Worm (Caenorhabditis elegans): ENCODE results near the gene perm-1.

Gene perm-1

DNA sequence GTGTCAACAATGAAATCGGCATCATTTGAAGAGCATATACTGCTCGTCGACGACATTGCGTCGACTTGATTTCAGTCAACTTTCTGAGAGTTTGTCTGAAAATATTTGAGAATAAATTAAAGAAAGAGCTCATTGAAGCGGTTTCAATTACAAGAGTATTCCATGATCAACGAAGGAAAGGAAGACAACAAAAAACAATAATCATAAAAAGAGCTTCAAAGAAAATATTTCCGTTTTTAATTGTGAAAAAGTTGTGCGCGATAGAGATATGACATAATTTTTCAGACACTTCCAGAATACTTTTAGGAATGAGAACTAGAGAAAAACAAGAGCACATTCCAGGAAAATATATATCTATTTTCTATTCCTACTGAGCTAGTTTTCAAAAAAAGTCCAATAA is 48.0 kb downstream of the perm-1 start, which contains the start of gene spv-1:
Gene spv-1, minus strand, starts transcription at position 101 of the 400 bp plus-strand sequence.
- TF ChIP-seq dao-5 (tag; optimal IDR thresholded peaks at IDR 0.05): no peak
- TF ChIP-seq him-1 (tag; optimal IDR thresholded peaks at IDR 0.05): no peak
- no peak for TF ChIP-seq W03F9.2 (tag; optimal IDR thresholded peaks at IDR 0.05)

DNA sequence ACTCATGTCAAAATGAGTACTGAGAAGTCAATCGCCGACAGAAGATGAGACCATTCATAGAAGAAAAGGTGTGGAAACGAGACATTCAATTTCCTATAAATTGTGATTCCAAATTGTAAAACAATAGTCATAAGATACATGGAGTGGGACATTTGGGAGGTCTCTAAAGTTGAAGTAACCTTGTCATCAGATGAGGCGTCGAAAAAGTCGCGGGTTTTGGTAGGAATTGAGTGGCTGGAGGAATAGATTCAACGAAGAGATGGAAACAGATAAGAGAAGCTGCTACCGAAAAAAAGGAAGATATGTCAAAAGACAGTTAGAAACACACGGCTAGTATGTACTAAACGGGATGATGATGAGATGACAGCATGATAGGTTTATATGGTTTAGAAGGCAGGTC is 50.1 kb downstream of the perm-1 start:
- no peak for TF ChIP-seq dao-5 (tag; optimal IDR thresholded peaks at IDR 0.05)
- no peak for TF ChIP-seq him-1 (tag; optimal IDR thresholded peaks at IDR 0.05)
- no peak for TF ChIP-seq W03F9.2 (tag; optimal IDR thresholded peaks at IDR 0.05)
